Worm (Caenorhabditis elegans) whole organism, L4 larva: Measurements from ENCODE around the gene txt-19.

Source experiments
- dpl-1 ChIP-seq: fragments of 150-350 bp; optimal IDR thresholded peaks from 2 replicates; lab custom pipeline; 2014; ENCODE audit warnings: missing biosample characterization, missing genetic modification reagents, missing genetic modification characterization
- duxl-1 ChIP-seq: sonication (generic microtip); optimal IDR thresholded peaks from 2 replicates; lab custom pipeline; 2016; ENCODE audit warnings: mild to moderate bottlenecking, missing genetic modification characterization, moderate library complexity, missing compliant biosample characterization; ENCODE audit not compliant: poor library complexity
- lin-39 ChIP-seq: fragments of 150-350 bp; optimal IDR thresholded peaks from 2 replicates; lab custom pipeline; 2014; ENCODE audit warnings: missing biosample characterization, missing genetic modification reagents, missing genetic modification characterization
- lsy-2 ChIP-seq, 2 experiments: fragments of 150-350 bp in 1 of 2; sonication (generic microtip) in 1 of 2; optimal IDR thresholded peaks; 2 replicates each; lab custom pipeline; 2014 to 2017; ENCODE audit warnings: missing biosample characterization in 2 of 2, missing genetic modification characterization in 2 of 2
- nhr-111 ChIP-seq: fragments of 200-800 bp; sonication (Bioruptor generic); optimal IDR thresholded peaks from 2 replicates; lab custom pipeline; 2018; ENCODE audit warnings: mild to moderate bottlenecking, missing genetic modification characterization, missing compliant biosample characterization
- saeg-2 ChIP-seq: fragments of 200-800 bp; sonication (Bioruptor generic); IDR thresholded peaks from 2 replicates; pipeline ENCODE4 v1.3.6; 2022; ENCODE audit warnings: missing genetic modification reagents, missing genetic modification characterization, missing compliant biosample characterization
- unc-62 ChIP-seq, 3 experiments: fragments of 150-350 bp in 1 of 3; sonication (generic microtip); optimal IDR thresholded peaks in 2 of 3; peaks in 1 of 3; 1 replicate in 1 of 3; 2 replicates in 2 of 3; lab custom pipeline; 2014 to 2017; ENCODE audit warnings: missing biosample characterization in 3 of 3, missing genetic modification characterization in 3 of 3, missing genetic modification reagents in 3 of 3, missing genotype in 1 of 3

DNA sequence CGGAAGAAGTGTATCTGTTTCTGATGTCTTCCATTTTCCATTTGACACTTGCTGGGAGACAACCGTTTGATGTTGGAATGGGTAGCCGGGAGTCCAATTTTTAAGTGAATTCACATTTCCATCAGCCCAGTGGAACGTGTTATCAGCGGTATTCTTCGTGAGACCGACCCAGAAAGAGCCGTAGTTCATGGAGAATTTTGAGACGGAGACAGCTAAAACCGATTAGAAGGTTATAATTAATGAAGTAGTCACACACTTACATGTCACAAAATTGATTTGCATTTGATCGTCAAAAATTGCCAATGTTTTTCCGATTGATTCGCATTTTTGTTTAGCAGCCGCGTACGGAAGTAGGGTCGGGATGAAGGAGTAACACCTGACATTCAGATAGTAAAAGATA lies 23.7 kb downstream of the txt-19 start:
- TF ChIP-seq dpl-1 (GFP tag; lab: Kevin White, UChicago) (no peak), saeg-2 (no peak), unc-62 (GFP tag; optimal IDR thresholded peaks at IDR 0.05 in 1 of 2; lab: Kevin White, UChicago) (no peak), unc-62 (tag; optimal IDR thresholded peaks at IDR 0.05; lab: Kevin White, UChicago) (no peak), duxl-1 (no peak), nhr-111 (GFP tag; lab: Kevin White, UChicago) (no peak), lsy-2 (tag; optimal IDR thresholded peaks at IDR 0.05; lab: Kevin White, UChicago) (no peak), lin-39 (no peak)
